Worm (Caenorhabditis elegans) whole organism, young adult: Measurements from ENCODE around the gene kcc-2.
"Not testable (repeated sequence)": the region's sequence is repeated elsewhere in the genome, so short reads cannot be mapped to it uniquely, and the experiment has no call there.

Source experiments
- T26A5.8 ChIP-seq: sonication (generic microtip); optimal IDR thresholded peaks from 2 replicates; lab custom pipeline; 2016; ENCODE audit warnings: missing genetic modification characterization, missing compliant biosample characterization
- akir-1 ChIP-seq: fragments of 200-800 bp; sonication (Bioruptor generic); optimal IDR thresholded peaks from 2 replicates; lab custom pipeline; 2018; ENCODE audit warnings: mild to moderate bottlenecking, missing genetic modification characterization, moderate library complexity, missing compliant biosample characterization
- hmg-20 ChIP-seq: fragments of 200-800 bp; sonication (Bioruptor generic); IDR thresholded peaks from 2 replicates; pipeline ENCODE4 v1.3.6; 2022; ENCODE audit warnings: missing genetic modification reagents, missing genetic modification characterization, missing compliant biosample characterization
- madf-6 ChIP-seq: fragments of 200-800 bp; sonication (Bioruptor generic); IDR thresholded peaks from 2 replicates; pipeline ENCODE4 v1.3.6; 2022; ENCODE audit warnings: missing genetic modification reagents, missing genetic modification characterization, missing compliant biosample characterization

ce11 chrIV:6089529-6089928 is 48.8 kb downstream of the kcc-2 start:
- not testable (repeated sequence) for TF ChIP-seq hmg-20 (GFP tag; lab: Robert Waterston, UW); T26A5.8 (tag; lab: Kevin White, UChicago); akir-1 (GFP tag; lab: Kevin White, UChicago)
- peak; percentile 75 for TF ChIP-seq madf-6 (GFP tag; lab: Robert Waterston, UW)
